Worm (Caenorhabditis elegans): Measurements from ENCODE around the gene twk-18.

The twk-18 gene

DNA sequence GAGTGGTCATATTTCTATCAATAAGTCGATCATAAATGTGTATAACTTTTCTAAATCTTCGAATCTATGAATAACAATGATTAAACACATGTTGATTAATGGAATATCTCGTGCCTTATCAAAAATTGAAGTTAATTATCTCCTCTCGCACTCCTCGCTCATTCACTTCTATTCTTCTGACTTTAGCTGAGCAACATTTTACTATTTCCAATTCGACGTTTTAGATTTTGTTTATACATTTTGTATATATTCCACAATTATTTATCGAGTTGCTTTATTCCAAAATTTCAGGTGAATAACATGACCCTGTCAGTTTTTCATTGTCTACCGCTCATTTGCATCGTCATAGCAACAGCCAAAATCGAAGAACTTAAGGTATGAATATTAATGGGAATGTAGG, 39.4 kb downstream of the twk-18 start, which contains the start of gene T25B6.3:
TSS of gene T25B6.3 (plus strand) at position 301 of the 400 bp plus-strand sequence.
- TF ChIP-seq C34F6.9 (tag; optimal IDR thresholded peaks at IDR 0.05) (no peak), nhr-237 (tag; optimal IDR thresholded peaks at IDR 0.05) (no peak), mdl-1 (tag; optimal IDR thresholded peaks at IDR 0.05) (no peak), crh-2 (tag; optimal IDR thresholded peaks at IDR 0.05) (no peak), nhr-129 (tag; optimal IDR thresholded peaks at IDR 0.05) (no peak), zag-1 (tag; optimal IDR thresholded peaks at IDR 0.05) (no peak), ztf-11 (tag; optimal IDR thresholded peaks at IDR 0.05) (no peak), dmd-4 (tag; optimal IDR thresholded peaks at IDR 0.05) (no peak), snpc-4 (tag; optimal IDR thresholded peaks at IDR 0.05) (no peak), lin-39 (tag; optimal IDR thresholded peaks at IDR 0.05) (no peak), nhr-77 (tag; optimal IDR thresholded peaks at IDR 0.05) (no peak), ama-1 (optimal IDR thresholded peaks at IDR 0.05) (no peak), ZK546.5 (tag; optimal IDR thresholded peaks at IDR 0.05) (no peak), nhr-6 (tag; optimal IDR thresholded peaks at IDR 0.05) (no peak), sem-4 (tag; optimal IDR thresholded peaks at IDR 0.05) (no peak), egl-27 (tag; optimal IDR thresholded peaks at IDR 0.05) (no peak), Y55F3AM.14 (GFP tag; optimal IDR thresholded peaks at IDR 0.05) (no peak), unc-55 (GFP tag; optimal IDR thresholded peaks at IDR 0.05) (no peak), lsy-2 (tag; optimal IDR thresholded peaks at IDR 0.05) (no peak), nhr-23 (tag; optimal IDR thresholded peaks at IDR 0.05) (no peak)

DNA sequence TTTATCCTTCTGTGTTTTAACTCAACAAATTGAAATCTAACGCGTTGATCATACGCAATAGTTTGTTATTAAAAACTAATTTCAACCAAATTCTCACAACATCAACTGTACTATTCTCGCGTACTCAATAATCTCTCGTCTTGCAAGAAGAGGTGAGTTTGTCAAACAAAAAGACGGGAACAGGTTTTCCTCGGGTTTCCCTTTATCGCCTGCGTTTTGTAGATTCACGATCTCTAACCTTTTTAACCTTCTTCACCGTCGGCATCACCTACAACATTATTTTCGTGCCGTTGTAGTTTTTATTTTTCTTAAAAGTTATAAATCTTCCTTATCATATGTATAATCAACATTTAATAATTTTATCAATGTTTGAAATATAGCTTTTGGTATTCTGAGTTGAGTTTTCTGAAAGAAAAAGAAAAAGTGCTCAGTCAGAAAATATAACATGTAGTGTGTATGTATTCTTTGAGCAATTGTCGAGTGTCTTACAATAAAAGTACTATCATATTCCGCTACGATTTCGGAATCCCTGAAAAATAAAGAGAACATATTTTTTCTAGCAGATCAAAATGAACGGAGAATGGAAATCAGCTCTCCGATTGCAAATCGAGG, 41.1 kb downstream of the twk-18 start, which contains the start of gene snf-12:
TSS of gene snf-12 (plus strand) at position 562 of the 612 bp plus-strand sequence.
- TF ChIP-seq nhr-25 (tag; optimal IDR thresholded peaks at IDR 0.05) (peak; percentile 63), sma-3 (GFP tag; optimal IDR thresholded peaks at IDR 0.05) (peak; percentile 35), aly-2 (tag; optimal IDR thresholded peaks at IDR 0.05) (no peak)

DNA sequence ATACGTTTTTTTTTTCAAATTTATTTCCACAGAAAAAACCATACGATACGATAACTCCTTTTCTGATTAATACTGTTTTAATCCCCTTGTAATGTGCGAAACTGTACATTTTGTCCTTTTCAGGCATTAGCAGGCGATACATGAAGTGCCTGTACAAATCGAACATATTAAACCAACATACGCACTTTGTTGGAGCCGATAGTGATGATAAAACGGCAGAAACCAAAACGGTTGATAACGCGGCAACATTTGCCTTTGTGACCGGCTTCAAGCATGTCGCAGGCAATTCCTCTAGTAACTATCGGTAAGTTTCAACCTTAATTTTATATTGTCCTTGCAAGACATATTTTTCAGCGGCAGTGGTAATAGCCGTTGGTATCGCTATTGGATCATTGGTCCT, 46.4 kb downstream of the twk-18 start, which contains the start of gene nep-22:
TSS of gene nep-22 (plus strand) at position 245 of the 400 bp plus-strand sequence.
- TF ChIP-seq fos-1 (tag; optimal IDR thresholded peaks at IDR 0.05) (peak; percentile 86), C34F6.9 (tag; optimal IDR thresholded peaks at IDR 0.05) (no peak), nhr-23 (tag; optimal IDR thresholded peaks at IDR 0.05) (no peak), aly-2 (tag; optimal IDR thresholded peaks at IDR 0.05) (no peak), ztf-1 (GFP tag; conservative IDR thresholded peaks at IDR 0.05) (no peak)

DNA sequence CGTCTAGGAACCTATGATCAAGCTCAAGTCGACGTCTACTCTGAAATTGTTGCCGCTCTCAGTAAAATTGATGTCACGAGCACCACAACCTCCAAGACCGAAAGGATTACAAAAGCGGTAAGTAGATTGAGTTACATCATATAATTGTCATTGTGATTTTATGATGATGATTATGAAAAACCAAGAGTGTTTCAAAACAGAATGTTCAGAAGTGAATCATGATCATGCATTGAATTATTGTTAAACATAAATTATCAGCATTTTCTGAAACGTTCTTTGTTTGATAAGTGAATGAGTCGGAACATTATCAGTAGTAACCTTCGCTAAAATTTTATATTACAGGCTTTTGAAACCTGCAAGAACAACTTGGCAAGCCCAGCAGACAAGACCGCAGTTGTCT, 47.2 kb downstream of the twk-18 start:
- TF ChIP-seq nhr-129 (tag; optimal IDR thresholded peaks at IDR 0.05) = peak; percentile 50
- no peak for TF ChIP-seq dmd-4 (tag; optimal IDR thresholded peaks at IDR 0.05)
- TF ChIP-seq fos-1 (tag; optimal IDR thresholded peaks at IDR 0.05) = peak; percentile 84
- peak; percentile 40 for TF ChIP-seq crh-2 (tag; optimal IDR thresholded peaks at IDR 0.05)
- TF ChIP-seq skn-1 (tag; optimal IDR thresholded peaks at IDR 0.05) = peak; percentile 65
- no peak for TF ChIP-seq lin-39 (tag; optimal IDR thresholded peaks at IDR 0.05)

DNA sequence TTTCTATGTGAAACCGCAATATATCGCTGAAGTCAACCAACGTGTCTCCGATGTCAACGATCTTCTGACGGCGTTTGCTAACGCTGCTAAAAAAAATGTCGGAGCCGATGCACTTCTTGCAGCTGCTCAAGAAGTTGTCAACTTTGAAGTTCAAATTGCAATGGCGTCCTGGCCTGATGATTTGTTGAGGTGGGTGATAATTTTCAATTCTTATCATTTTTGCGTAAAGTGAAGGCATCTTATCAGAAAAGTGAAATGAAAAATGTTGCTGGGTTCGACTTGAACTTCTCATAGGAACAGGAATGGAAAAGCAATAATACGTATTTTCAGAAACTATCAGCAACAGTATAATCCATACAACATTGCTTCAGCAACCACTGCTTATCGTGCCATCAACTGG, 48.3 kb downstream of the twk-18 start:
- peak; percentile 72 for TF ChIP-seq fos-1 (tag; optimal IDR thresholded peaks at IDR 0.05)
- no peak for TF ChIP-seq nhr-12 (tag; optimal IDR thresholded peaks at IDR 0.05)
- TF ChIP-seq sma-9 (GFP tag; optimal IDR thresholded peaks at IDR 0.05) = peak; percentile 12
- no peak for TF ChIP-seq sma-9 (tag; optimal IDR thresholded peaks at IDR 0.05)
- TF ChIP-seq R02D3.7 (tag; optimal IDR thresholded peaks at IDR 0.05) = no peak
